Worm (Caenorhabditis elegans) whole organism, late embryonic: ENCODE results near the gene T16G1.13.

ENCODE experiments used
- C08G9.2 ChIP-seq: sonication (generic microtip); optimal IDR thresholded peaks from 2 replicates; lab custom pipeline; 2016; ENCODE audit warnings: mild to moderate bottlenecking, missing genetic modification characterization, moderate library complexity, missing compliant biosample characterization
- F13H6.1 ChIP-seq: sonication (generic microtip); optimal IDR thresholded peaks from 2 replicates; lab custom pipeline; 2016; ENCODE audit warnings: missing genetic modification characterization, missing compliant biosample characterization
- K02D7.2 ChIP-seq: sonication (generic microtip); optimal IDR thresholded peaks from 2 replicates; lab custom pipeline; 2017; ENCODE audit warnings: mild to moderate bottlenecking, missing genetic modification characterization, missing compliant biosample characterization
- K09A11.1 ChIP-seq: sonication (generic microtip); optimal IDR thresholded peaks from 2 replicates; lab custom pipeline; 2017; ENCODE audit warnings: antibody characterized with exemption, mild to moderate bottlenecking, missing genetic modification characterization, missing compliant biosample characterization; ENCODE audit not compliant: insufficient read depth
- Y22D7AL.16 ChIP-seq: sonication (generic microtip); optimal IDR thresholded peaks from 2 replicates; lab custom pipeline; 2016; ENCODE audit warnings: missing genetic modification characterization, missing compliant biosample characterization
- ceh-18 ChIP-seq: sonication (generic microtip); optimal IDR thresholded peaks from 2 replicates; lab custom pipeline; 2016; ENCODE audit warnings: missing genetic modification characterization, missing compliant biosample characterization
- ceh-19 ChIP-seq: fragments of 200-800 bp; sonication (Bioruptor generic); optimal IDR thresholded peaks from 2 replicates; lab custom pipeline; 2018; ENCODE audit warnings: mild to moderate bottlenecking, missing genetic modification characterization, missing compliant biosample characterization
- ceh-2 ChIP-seq: sonication (generic microtip); optimal IDR thresholded peaks from 2 replicates; lab custom pipeline; 2016; ENCODE audit warnings: missing genotype, missing genetic modification characterization, missing compliant biosample characterization
- ceh-24 ChIP-seq: sonication (generic microtip); optimal IDR thresholded peaks from 2 replicates; lab custom pipeline; 2016; ENCODE audit warnings: mild to moderate bottlenecking, missing genetic modification characterization, missing compliant biosample characterization
- ceh-30 ChIP-seq: fragments of 150-350 bp; optimal IDR thresholded peaks from 2 replicates; lab custom pipeline; 2014; ENCODE audit warnings: missing biosample characterization, missing genetic modification characterization
- ceh-31 ChIP-seq: sonication (generic microtip); optimal IDR thresholded peaks from 2 replicates; lab custom pipeline; 2016; ENCODE audit warnings: missing genetic modification characterization, missing compliant biosample characterization
- ceh-45 ChIP-seq: fragments of 200-800 bp; sonication (Bioruptor generic); IDR thresholded peaks from 2 replicates; pipeline ENCODE4 v1.3.6; 2022; ENCODE audit warnings: missing genetic modification reagents, missing genetic modification characterization, missing compliant biosample characterization
- ceh-6 ChIP-seq: fragments of 200-800 bp; sonication (Bioruptor generic); optimal IDR thresholded peaks from 2 replicates; lab custom pipeline; 2018; ENCODE audit warnings: mild to moderate bottlenecking, missing genetic modification characterization, missing compliant biosample characterization
- ceh-9 ChIP-seq: sonication (generic microtip); optimal IDR thresholded peaks from 2 replicates; lab custom pipeline; 2016; ENCODE audit warnings: mild to moderate bottlenecking, missing genetic modification characterization, inconsistent platforms, missing compliant biosample characterization
- dve-1 ChIP-seq: sonication (generic microtip); optimal IDR thresholded peaks from 2 replicates; lab custom pipeline; 2017; ENCODE audit warnings: antibody characterized with exemption, mild to moderate bottlenecking, missing genetic modification characterization, missing compliant biosample characterization
- elt-2 ChIP-seq: sonication (generic microtip); optimal IDR thresholded peaks from 2 replicates; lab custom pipeline; 2016; ENCODE audit warnings: missing genetic modification reagents, missing genetic modification characterization, missing compliant biosample characterization
- elt-4 ChIP-seq: sonication (generic microtip); optimal IDR thresholded peaks from 2 replicates; lab custom pipeline; 2016; ENCODE audit warnings: missing genetic modification characterization, missing compliant biosample characterization
- ets-4 ChIP-seq: sonication (generic microtip); optimal IDR thresholded peaks from 2 replicates; lab custom pipeline; 2016; ENCODE audit warnings: missing genetic modification characterization, missing compliant biosample characterization
- fkh-10 ChIP-seq: fragments of 150-350 bp; optimal IDR thresholded peaks from 2 replicates; lab custom pipeline; 2014; ENCODE audit warnings: missing biosample characterization, missing genetic modification reagents, missing genetic modification characterization
- fkh-6 ChIP-seq: sonication (generic microtip); optimal IDR thresholded peaks from 2 replicates; lab custom pipeline; 2016; ENCODE audit warnings: missing genetic modification characterization, missing compliant biosample characterization
- hlh-15 ChIP-seq: sonication (generic microtip); optimal IDR thresholded peaks from 2 replicates; lab custom pipeline; 2016; ENCODE audit warnings: missing genetic modification characterization, missing compliant biosample characterization
- hlh-6 ChIP-seq: sonication (generic microtip); optimal IDR thresholded peaks from 2 replicates; lab custom pipeline; 2016; ENCODE audit warnings: missing genotype, missing genetic modification characterization, missing compliant biosample characterization
- lin-11 ChIP-seq: fragments of 200-800 bp; sonication (Bioruptor generic); optimal IDR thresholded peaks from 2 replicates; lab custom pipeline; 2018; ENCODE audit warnings: mild to moderate bottlenecking, missing genetic modification characterization, missing compliant biosample characterization
- madf-2 ChIP-seq: sonication (generic microtip); optimal IDR thresholded peaks from 2 replicates; lab custom pipeline; 2017; ENCODE audit warnings: missing genetic modification characterization, missing compliant biosample characterization
- mec-3 ChIP-seq: sonication (generic microtip); optimal IDR thresholded peaks from 2 replicates; lab custom pipeline; 2016; ENCODE audit warnings: borderline replicate concordance, missing genetic modification characterization, missing compliant biosample characterization
- nfya-1 ChIP-seq: sonication (generic microtip); optimal IDR thresholded peaks from 2 replicates; lab custom pipeline; 2017; ENCODE audit warnings: missing genetic modification characterization, mild to moderate bottlenecking, missing compliant biosample characterization, antibody characterized with exemption, moderate library complexity
- nhr-11 ChIP-seq: fragments of 150-350 bp; optimal IDR thresholded peaks from 2 replicates; lab custom pipeline; 2014; ENCODE audit warnings: missing biosample characterization, missing genetic modification characterization
- npax-4 ChIP-seq: sonication (generic microtip); optimal IDR thresholded peaks from 2 replicates; lab custom pipeline; 2016; ENCODE audit warnings: missing genetic modification characterization, missing compliant biosample characterization
- odd-2 ChIP-seq: sonication (generic microtip); optimal IDR thresholded peaks from 2 replicates; lab custom pipeline; 2017; ENCODE audit warnings: antibody characterized with exemption, mild to moderate bottlenecking, missing genetic modification characterization, missing compliant biosample characterization
- pat-9 ChIP-seq: fragments of 200-800 bp; sonication (Bioruptor generic); optimal IDR thresholded peaks from 2 replicates; lab custom pipeline; 2018; ENCODE audit warnings: mild to moderate bottlenecking, missing genetic modification characterization, moderate library complexity, missing compliant biosample characterization
- pax-1 ChIP-seq: fragments of 150-350 bp; optimal IDR thresholded peaks from 2 replicates; lab custom pipeline; 2014; ENCODE audit warnings: missing biosample characterization, missing genetic modification characterization
- pha-4 ChIP-seq: fragments of 150-350 bp; optimal IDR thresholded peaks from 2 replicates; lab custom pipeline; 2018; ENCODE audit warnings: missing biosample characterization, missing genetic modification reagents, missing genetic modification characterization
- pqm-1 ChIP-seq: sonication (generic microtip); optimal IDR thresholded peaks from 2 replicates; lab custom pipeline; 2016; ENCODE audit warnings: missing genetic modification characterization, missing compliant biosample characterization
- ref-2 ChIP-seq: sonication (generic microtip); optimal IDR thresholded peaks from 2 replicates; lab custom pipeline; 2016; ENCODE audit warnings: missing genetic modification characterization, missing compliant biosample characterization
- sdc-2 ChIP-seq: sonication (generic microtip); optimal IDR thresholded peaks from 2 replicates; lab custom pipeline; 2016; ENCODE audit warnings: missing genotype, missing genetic modification characterization, missing compliant biosample characterization
- sox-2 ChIP-seq: fragments of 200-800 bp; sonication (Bioruptor generic); IDR thresholded peaks from 2 replicates; pipeline ENCODE4 v1.3.6; 2022; ENCODE audit warnings: missing genetic modification reagents, missing genetic modification characterization, missing compliant biosample characterization
- sox-4 ChIP-seq: sonication (generic microtip); optimal IDR thresholded peaks from 2 replicates; lab custom pipeline; 2017; ENCODE audit warnings: mild to moderate bottlenecking, missing genetic modification characterization, inconsistent platforms, missing compliant biosample characterization
- syd-9 ChIP-seq: sonication (generic microtip); optimal IDR thresholded peaks from 2 replicates; lab custom pipeline; 2016; ENCODE audit warnings: mild to moderate bottlenecking, missing genetic modification characterization, moderate library complexity, missing compliant biosample characterization
- tbx-2 ChIP-seq: sonication (generic microtip); optimal IDR thresholded peaks from 2 replicates; lab custom pipeline; 2016; ENCODE audit warnings: missing genetic modification characterization, missing compliant biosample characterization
- ttx-3 ChIP-seq: sonication (generic microtip); optimal IDR thresholded peaks from 2 replicates; lab custom pipeline; 2016; ENCODE audit warnings: missing genetic modification reagents, missing genetic modification characterization, missing compliant biosample characterization
- unc-42 ChIP-seq: sonication (generic microtip); optimal IDR thresholded peaks from 2 replicates; lab custom pipeline; 2016; ENCODE audit warnings: missing genotype, missing genetic modification characterization, missing compliant biosample characterization
- unc-55 ChIP-seq: sonication (generic microtip); optimal IDR thresholded peaks from 2 replicates; lab custom pipeline; 2017; ENCODE audit warnings: missing biosample characterization, missing genetic modification reagents, missing genetic modification characterization
- ztf-16 ChIP-seq: sonication (generic microtip); optimal IDR thresholded peaks from 2 replicates; lab custom pipeline; 2017; ENCODE audit warnings: missing genetic modification characterization, missing compliant biosample characterization

The T16G1.13 gene

ce11 chrV:12953702-12954101 is 4.0 kb downstream of the T16G1.13 start, which contains the start of gene eif-3.K:
Gene eif-3.K, plus strand, starts transcription at chrV:12954002.
- TF ChIP-seq sox-4 (tag; lab: Kevin White, UChicago) = no peak
- TF ChIP-seq hlh-15 (tag; lab: Kevin White, UChicago) = no peak
- no peak for TF ChIP-seq ceh-30 (tag; lab: Kevin White, UChicago)
- no peak for TF ChIP-seq C08G9.2 (tag; lab: Kevin White, UChicago)
- TF ChIP-seq elt-4 (tag; lab: Kevin White, UChicago) = no peak

ce11 chrV:12954261-12954660 is 4.6 kb downstream of the T16G1.13 start:
- TF ChIP-seq mec-3 (no peak), nfya-1 (tag; lab: Kevin White, UChicago) (no peak), ref-2 (tag; lab: Kevin White, UChicago) (no peak), ttx-3 (no peak), unc-55 (no peak), ets-4 (tag; lab: Kevin White, UChicago) (no peak), F13H6.1 (tag; lab: Kevin White, UChicago) (no peak), nhr-11 (tag; lab: Kevin White, UChicago) (no peak), ceh-9 (tag; lab: Kevin White, UChicago) (no peak), sox-2 (no peak), ztf-16 (no peak), pha-4 (no peak), Y22D7AL.16 (no peak), K09A11.1 (tag; lab: Kevin White, UChicago) (no peak), ceh-45 (no peak), fkh-10 (GFP tag; lab: Kevin White, UChicago) (no peak), ceh-19 (GFP tag; lab: Kevin White, UChicago) (no peak), npax-4 (tag; lab: Kevin White, UChicago) (no peak)

ce11 chrV:12961085-12961560 is 11.4 kb downstream of the T16G1.13 start, which contains the start of gene mpst-7:
Gene mpst-7, minus strand, starts transcription at chrV:12961135.
- no peak for TF ChIP-seq ceh-2
- no peak for TF ChIP-seq ceh-31 (tag; lab: Kevin White, UChicago)
- no peak for TF ChIP-seq pqm-1 (tag; lab: Kevin White, UChicago)
- no peak for TF ChIP-seq ets-4 (tag; lab: Kevin White, UChicago)

- peak; percentile 57 for TF ChIP-seq elt-2 (tag; lab: Kevin White, UChicago)
- TF ChIP-seq fkh-6 (tag; lab: Kevin White, UChicago) = no peak
Measured at ce11 chrV:12963192-12963591, 13.5 kb downstream of the T16G1.13 start, which contains the start of gene hrg-9. Gene hrg-9, minus strand, starts transcription at chrV:12963343.

- no peak for TF ChIP-seq pha-4
Measured at ce11 chrV:12964076-12964475, 14.4 kb downstream of the T16G1.13 start, which contains the start of gene srd-35. Gene srd-35, plus strand, starts transcription at chrV:12964376.

- TF ChIP-seq ref-2 (tag; lab: Kevin White, UChicago) (no peak), pat-9 (tag; lab: Kevin White, UChicago) (no peak), lin-11 (no peak), sdc-2 (tag; lab: Kevin White, UChicago) (no peak), K02D7.2 (tag; lab: Kevin White, UChicago) (no peak), dve-1 (tag; lab: Kevin White, UChicago) (no peak), ceh-24 (tag; lab: Kevin White, UChicago) (no peak), mec-3 (no peak), pax-1 (tag; lab: Kevin White, UChicago) (no peak), sox-2 (no peak), ceh-18 (no peak), syd-9 (tag; lab: Kevin White, UChicago) (no peak), ceh-6 (GFP tag; lab: Kevin White, UChicago) (no peak), unc-42 (tag; lab: Kevin White, UChicago) (no peak), odd-2 (tag; lab: Kevin White, UChicago) (no peak), nhr-11 (tag; lab: Kevin White, UChicago) (no peak), ceh-9 (tag; lab: Kevin White, UChicago) (no peak), madf-2 (tag; lab: Kevin White, UChicago) (no peak), hlh-6 (tag; lab: Kevin White, UChicago) (no peak), tbx-2 (tag; lab: Kevin White, UChicago) (no peak)
Measured at ce11 chrV:12967110-12967509, 17.4 kb downstream of the T16G1.13 start, which contains the start of gene R186.3. Gene R186.3, minus strand, starts transcription at chrV:12967210.
